Worm (Caenorhabditis elegans): ENCODE measurements around the gene gnrr-3.

DNA sequence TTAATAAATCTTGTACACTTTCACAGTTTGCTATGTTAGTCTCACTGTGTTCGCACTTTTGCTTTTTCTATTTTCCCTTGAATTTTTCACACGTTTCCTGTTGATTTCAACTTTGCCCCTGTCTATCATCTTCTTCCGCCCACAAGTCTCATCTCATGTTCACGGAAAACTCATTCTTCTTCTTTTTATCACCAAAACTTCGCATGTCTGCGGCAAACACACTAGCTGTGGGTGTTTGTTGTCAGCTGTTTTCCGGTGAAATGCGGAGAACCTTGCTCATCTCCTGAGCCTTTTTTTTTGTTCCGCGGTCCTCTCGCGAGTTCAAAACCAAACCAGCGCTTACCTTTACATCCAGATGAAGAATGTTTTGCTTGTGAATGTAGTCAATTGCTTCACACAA is 19.2 kb downstream of the gnrr-3 start:
- TF ChIP-seq ceh-20 (GFP tag; IDR thresholded peaks at IDR 0.05): no peak
- no peak for TF ChIP-seq ces-1 (GFP tag; optimal IDR thresholded peaks at IDR 0.05)
- no peak for TF ChIP-seq jun-1 (tag; optimal IDR thresholded peaks at IDR 0.05)
- TF ChIP-seq nhr-25 (tag; optimal IDR thresholded peaks at IDR 0.05; ENCODE audit: borderline replicate concordance, insufficient read depth): no peak
- no peak for TF ChIP-seq daf-12 (tag; optimal IDR thresholded peaks at IDR 0.05)
- no peak for TF ChIP-seq unc-130 (GFP tag; optimal IDR thresholded peaks at IDR 0.05)
- TF ChIP-seq snpc-1.2 (GFP tag; IDR thresholded peaks at IDR 0.05): no peak
- TF ChIP-seq nhr-111 (GFP tag; optimal IDR thresholded peaks at IDR 0.05): no peak

All from whole organism, L4 larva.